Fruit fly (Drosophila melanogaster): ENCODE results near the gene CG12155.

CG12155 gene

dm6 chrX:7728251-7729164 lies at the start of gene CG12155, which contains the start of gene NELF-B (continued):
- no peak for TF ChIP-seq D19B (GFP tag; optimal IDR thresholded peaks at IDR 0.05)
- TF ChIP-seq z (GFP tag; IDR thresholded peaks at IDR 0.05), result no peak
- TF ChIP-seq pita (GFP tag; optimal IDR thresholded peaks at IDR 0.05), result no peak
- TF ChIP-seq CG17361 (GFP tag; IDR thresholded peaks at IDR 0.05), result peak; percentile 89
- peak; percentile 62; the same call in 2 of the 3 replicates for TF ChIP-seq knrl (GFP tag; IDR thresholded peaks at IDR 0.05; ENCODE audit: partially characterized antibody)
- no peak for TF ChIP-seq chm (GFP tag; IDR thresholded peaks at IDR 0.05)
- no peak for TF ChIP-seq ab (GFP tag; optimal IDR thresholded peaks at IDR 0.05)
- peak; percentile 32 for TF ChIP-seq CG12942 (GFP tag; optimal IDR thresholded peaks at IDR 0.05)
- peak; percentile 16 for TF ChIP-seq HLH54F (GFP tag; optimal IDR thresholded peaks at IDR 0.05)
- TF ChIP-seq BEAF-32 (GFP tag; optimal IDR thresholded peaks at IDR 0.05), result peak; percentile 80
- no peak for TF ChIP-seq exex (tag; optimal IDR thresholded peaks at IDR 0.05)
- TF ChIP-seq H15 (GFP tag; IDR thresholded peaks at IDR 0.05), result no peak
- peak; percentile 59 for TF ChIP-seq CG12391 (tag; optimal IDR thresholded peaks at IDR 0.05)
- TF ChIP-seq slou (GFP tag; optimal IDR thresholded peaks at IDR 0.05), result peak; percentile 49
- no peak for TF ChIP-seq CG2889 (GFP tag; IDR thresholded peaks at IDR 0.05)
- TF ChIP-seq CG9817 (tag; optimal IDR thresholded peaks at IDR 0.05), result peak; percentile 46
- TF ChIP-seq CG17359 (tag; optimal IDR thresholded peaks at IDR 0.05), result peak; percentile 29
- no peak for TF ChIP-seq CG13296 (GFP tag; optimal IDR thresholded peaks at IDR 0.05)
- TF ChIP-seq HLH3B (GFP tag; IDR thresholded peaks at IDR 0.05), result no peak; the same call in 1 of the 2 replicates
- TF ChIP-seq CG15011 (GFP tag; optimal IDR thresholded peaks at IDR 0.05), result no peak
- no peak for TF ChIP-seq CG8281 (tag; optimal IDR thresholded peaks at IDR 0.05)
- TF ChIP-seq CG17912 (GFP tag; optimal IDR thresholded peaks at IDR 0.05), result no peak
- no peak for TF ChIP-seq sqz (GFP tag; optimal IDR thresholded peaks at IDR 0.05)
- TF ChIP-seq CG3726 (GFP tag; IDR thresholded peaks at IDR 0.05), result no peak
- TF ChIP-seq CG4282 (GFP tag; optimal IDR thresholded peaks at IDR 0.05), result no peak
- peak; percentile 23 for TF ChIP-seq zfh2 (GFP tag; optimal IDR thresholded peaks at IDR 0.05)
- no peak for TF ChIP-seq Mes4 (GFP tag; optimal IDR thresholded peaks at IDR 0.05)
- no peak for TF ChIP-seq CG31224 (GFP tag; IDR thresholded peaks at IDR 0.05)
- TF ChIP-seq Dll (GFP tag; IDR thresholded peaks at IDR 0.05; ENCODE audit: partially characterized antibody), result peak; percentile 70; the same call in 3 of the 4 replicates
- peak; percentile 8 for TF ChIP-seq slp2 (GFP tag; optimal IDR thresholded peaks at IDR 0.05)
- no peak for TF ChIP-seq fd64A (GFP tag; optimal IDR thresholded peaks at IDR 0.05)
- TF ChIP-seq usp (GFP tag; optimal IDR thresholded peaks at IDR 0.05), result no peak
- peak; percentile 38; the same call in 2 of the 4 replicates for TF ChIP-seq Gug (GFP tag; IDR thresholded peaks at IDR 0.05)
- TF ChIP-seq ara (GFP tag; IDR thresholded peaks at IDR 0.05), result peak; percentile 21; the same call in 1 of the 2 replicates
- peak; percentile 31; the same call in 1 of the 2 replicates for TF ChIP-seq hbn (GFP tag; IDR thresholded peaks at IDR 0.05; ENCODE audit: partially characterized antibody)
- TF ChIP-seq crc (GFP tag; optimal IDR thresholded peaks at IDR 0.05), result no peak
- no peak for TF ChIP-seq ssp (GFP tag; IDR thresholded peaks at IDR 0.05)
- peak; percentile 71 for TF ChIP-seq Hr3 (GFP tag; optimal IDR thresholded peaks at IDR 0.05)
- TF ChIP-seq CG2129 (GFP tag; IDR thresholded peaks at IDR 0.05; ENCODE audit: partially characterized antibody), result peak; percentile 22; the same call in 1 of the 2 replicates
- no peak for TF ChIP-seq CG3838 (GFP tag; optimal IDR thresholded peaks at IDR 0.05)
- peak; percentile 8 for TF ChIP-seq Elba2 (GFP tag; optimal IDR thresholded peaks at IDR 0.05)
- 0 out of 2 replicates have a peak, but pooled peaks have one; percentile 25 for TF ChIP-seq CG7372 (GFP tag; IDR thresholded peaks at IDR 0.05)
- TF ChIP-seq hkb (optimal IDR thresholded peaks at IDR 0.05), result no peak
- no peak for TF ChIP-seq hkb (GFP tag; IDR thresholded peaks at IDR 0.05)
- TF ChIP-seq CG43689 (GFP tag; IDR thresholded peaks at IDR 0.05), result no peak
- TF ChIP-seq CG14667 (GFP tag; IDR thresholded peaks at IDR 0.05), result no peak
- TF ChIP-seq Max (GFP tag; optimal IDR thresholded peaks at IDR 0.05), result peak; percentile 61
- peak; percentile 47 for TF ChIP-seq Sin3A (optimal IDR thresholded peaks at IDR 0.05)
- no peak for TF ChIP-seq lbe (GFP tag; optimal IDR thresholded peaks at IDR 0.05)
- TF ChIP-seq dysf (GFP tag; IDR thresholded peaks at IDR 0.05), result 0 out of 3 replicates have a peak, but pooled peaks have one; percentile 32

All from whole organism, embryonic.